Fruit fly (Drosophila melanogaster) Kc167 (cell line): Measurements from ENCODE around the gene Bet5.

Experiments
- Myc ChIP-seq: fragments of >200 bp; optimal IDR thresholded peaks from 2 replicates; lab custom pipeline; 2017; ENCODE audit warnings: missing external identifiers
- Sin3A ChIP-seq: fragments of >200 bp; optimal IDR thresholded peaks from 2 replicates; lab custom pipeline; 2018; ENCODE audit warnings: missing external identifiers
- h ChIP-seq: fragments of >200 bp; optimal IDR thresholded peaks from 3 replicates; lab custom pipeline; 2018; ENCODE audit warnings: missing external identifiers
- insv ChIP-seq: fragments of >200 bp; optimal IDR thresholded peaks from 3 replicates; lab custom pipeline; 2018; ENCODE audit warnings: missing external identifiers
- psq ChIP-seq: fragments of >200 bp; optimal IDR thresholded peaks from 2 replicates; lab custom pipeline; 2017; ENCODE audit warnings: missing external identifiers
- ttk ChIP-seq: sonication (Bioruptor generic); optimal IDR thresholded peaks from 2 replicates; lab custom pipeline; 2017; ENCODE audit warnings: missing external identifiers

dm6 chr3R:30179934-30180333, at the start of gene Bet5:
- no peak for TF ChIP-seq Sin3A
- TF ChIP-seq psq (lab: Kevin White, UChicago): no peak
- no peak for TF ChIP-seq h (lab: Kevin White, UChicago)
- no peak for TF ChIP-seq insv (lab: Kevin White, UChicago)
- TF ChIP-seq Myc (lab: Kevin White, UChicago): no peak
- TF ChIP-seq ttk: no peak
